Fruit fly (Drosophila melanogaster): ENCODE measurements around the gene Pglym78.

The Pglym78 gene

DNA sequence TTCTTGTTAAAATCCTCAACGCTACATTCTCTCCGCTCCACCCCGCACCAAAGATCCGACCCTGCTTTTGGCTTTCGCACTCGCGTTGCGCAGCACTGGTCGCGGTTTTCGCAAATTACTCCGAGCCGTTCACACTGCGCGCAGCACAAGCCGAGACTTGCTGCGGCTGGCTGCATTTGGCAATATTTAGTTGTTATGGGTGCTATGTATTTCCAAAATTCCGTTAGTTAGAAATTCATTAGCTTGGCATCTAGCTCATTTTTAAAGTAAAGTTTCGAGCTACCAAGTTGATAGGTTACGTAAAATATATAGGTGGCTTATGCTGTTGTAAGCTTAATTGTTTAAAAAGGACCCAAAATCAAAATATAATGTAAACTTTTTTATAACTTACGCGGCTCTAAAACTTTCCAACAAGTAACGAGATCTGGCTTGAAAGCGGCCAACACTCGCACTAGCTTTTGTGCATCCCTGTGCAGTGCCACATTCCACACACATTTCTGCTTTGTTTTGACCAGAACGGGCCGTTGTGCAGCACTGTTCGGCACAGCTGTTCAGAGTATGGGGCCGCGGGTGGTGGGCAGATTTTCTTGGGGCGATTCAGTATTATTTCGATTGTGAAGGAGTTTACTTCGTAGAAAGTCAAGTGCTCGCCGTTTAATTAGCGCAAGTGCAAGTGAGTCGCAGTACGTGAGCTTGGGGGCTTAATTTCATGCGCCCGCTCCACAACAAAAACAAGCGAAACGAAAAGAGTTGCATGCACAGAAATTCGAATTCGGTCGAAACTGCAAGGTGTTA is 25.0 kb upstream of the Pglym78 start, which contains the start of the genes yem and Ctl2 (continued):
- TF ChIP-seq CG9817 (tag; optimal IDR thresholded peaks at IDR 0.05): peak; percentile 67
- peak; percentile 41 for TF ChIP-seq MESR4 (GFP tag; optimal IDR thresholded peaks at IDR 0.05)
- peak; percentile 11 for TF ChIP-seq Dp (GFP tag; optimal IDR thresholded peaks at IDR 0.05)
- TF ChIP-seq CG17802 (tag; optimal IDR thresholded peaks at IDR 0.05): peak; percentile 71
- TF ChIP-seq crc (GFP tag; optimal IDR thresholded peaks at IDR 0.05): peak; percentile 67
- peak; percentile 84 for TF ChIP-seq gro (GFP tag; optimal IDR thresholded peaks at IDR 0.05)
- TF ChIP-seq Chrac-16 (GFP tag; optimal IDR thresholded peaks at IDR 0.05): peak; percentile 71
- peak; percentile 92 for TF ChIP-seq CG30403 (GFP tag; optimal IDR thresholded peaks at IDR 0.05)
- peak; percentile 62 for TF ChIP-seq eyg (GFP tag; optimal IDR thresholded peaks at IDR 0.05)
- peak; percentile 28 for TF ChIP-seq jing (GFP tag; optimal IDR thresholded peaks at IDR 0.05)
- TF ChIP-seq Hr3 (GFP tag; optimal IDR thresholded peaks at IDR 0.05): peak; percentile 78
- TF ChIP-seq NFAT (GFP tag; IDR thresholded peaks at IDR 0.05): peak; percentile 89
- TF ChIP-seq CG11696 (GFP tag; IDR thresholded peaks at IDR 0.05): no peak
- peak; percentile 95 for TF ChIP-seq crol (GFP tag; IDR thresholded peaks at IDR 0.05)
- peak; percentile 86 for TF ChIP-seq Dip3 (GFP tag; optimal IDR thresholded peaks at IDR 0.05)
- TF ChIP-seq E2f2 (GFP tag; IDR thresholded peaks at IDR 0.05): no peak; the same call in none of the 2 replicates
- TF ChIP-seq CG2712 (tag; optimal IDR thresholded peaks at IDR 0.05): peak; percentile 68
- TF ChIP-seq peb (GFP tag; IDR thresholded peaks at IDR 0.05): peak; percentile 22; the same call in 1 of the 2 replicates
- TF ChIP-seq CG7357 (GFP tag; IDR thresholded peaks at IDR 0.05): peak; percentile 95
- no peak for TF ChIP-seq D (optimal IDR thresholded peaks at IDR 0.05)
- peak; percentile 50 for TF ChIP-seq D (GFP tag; optimal IDR thresholded peaks at IDR 0.05)
- peak; percentile 31 for TF ChIP-seq tup (GFP tag; optimal IDR thresholded peaks at IDR 0.05)
- peak; percentile 43 for TF ChIP-seq CG12219 (GFP tag; optimal IDR thresholded peaks at IDR 0.05)
- TF ChIP-seq trh (GFP tag; optimal IDR thresholded peaks at IDR 0.05): peak; percentile 75
- TF ChIP-seq CG18262 (tag; optimal IDR thresholded peaks at IDR 0.05): peak; percentile 68
- TF ChIP-seq CG18764 (GFP tag; optimal IDR thresholded peaks at IDR 0.05): peak; percentile 43
- TF ChIP-seq MBD-R2 (GFP tag; IDR thresholded peaks at IDR 0.05): peak; percentile 82
- TF ChIP-seq TFAM (GFP tag; optimal IDR thresholded peaks at IDR 0.05): no peak
- no peak; the same call in 2 of the 3 replicates for TF ChIP-seq CG34224 (GFP tag; IDR thresholded peaks at IDR 0.05; ENCODE audit: partially characterized antibody)
- peak; percentile 7; the same call in 1 of the 2 replicates for TF ChIP-seq Adf1 (GFP tag; IDR thresholded peaks at IDR 0.05)
- TF ChIP-seq gce (GFP tag; IDR thresholded peaks at IDR 0.05): peak; percentile 29; the same call in 1 of the 3 replicates
- peak; percentile 36; the same call in 1 of the 3 replicates for TF ChIP-seq B-H1 (GFP tag; IDR thresholded peaks at IDR 0.05)
- peak; percentile 46 for TF ChIP-seq gfzf (GFP tag; optimal IDR thresholded peaks at IDR 0.05)
- peak; percentile 62 for TF ChIP-seq CG14667 (GFP tag; IDR thresholded peaks at IDR 0.05)
- TF ChIP-seq Fer2 (tag; optimal IDR thresholded peaks at IDR 0.05): no peak
- TF ChIP-seq CG5245 (GFP tag; optimal IDR thresholded peaks at IDR 0.05): peak; percentile 60
- peak; percentile 91 for TF ChIP-seq pho (GFP tag; optimal IDR thresholded peaks at IDR 0.05)
- TF ChIP-seq HLHmδ (GFP tag; optimal IDR thresholded peaks at IDR 0.05): peak; percentile 81
- TF ChIP-seq Ptx1 (GFP tag; IDR thresholded peaks at IDR 0.05): peak; percentile 73
- TF ChIP-seq gcm (GFP tag; optimal IDR thresholded peaks at IDR 0.05): no peak
- TF ChIP-seq CG11695 (GFP tag; IDR thresholded peaks at IDR 0.05): no peak
- peak; percentile 14; the same call in 1 of the 2 replicates for TF ChIP-seq CG13287 (GFP tag; IDR thresholded peaks at IDR 0.05; ENCODE audit: partially characterized antibody)
- peak; percentile 50; the same call in 1 of the 2 replicates for TF ChIP-seq chm (GFP tag; IDR thresholded peaks at IDR 0.05)
- TF ChIP-seq scrt (GFP tag; optimal IDR thresholded peaks at IDR 0.05): peak; percentile 5
- peak; percentile 82 for TF ChIP-seq CG16863 (GFP tag; optimal IDR thresholded peaks at IDR 0.05)
- peak; percentile 88 for TF ChIP-seq row (GFP tag; IDR thresholded peaks at IDR 0.05)
- no peak for TF ChIP-seq CG14860 (GFP tag; IDR thresholded peaks at IDR 0.05; ENCODE audit: partially characterized antibody)
- TF ChIP-seq CG16813 (GFP tag; IDR thresholded peaks at IDR 0.05; ENCODE audit: partially characterized antibody): peak; percentile 7; the same call in 1 of the 3 replicates
- TF ChIP-seq Sry-δ (GFP tag; optimal IDR thresholded peaks at IDR 0.05): peak; percentile 65

Data from whole organism, embryonic.